Worm (Caenorhabditis elegans) whole organism, late embryonic: ENCODE data around the gene rrp-8.

Experiments
- C08G9.2 ChIP-seq: sonication (generic microtip); optimal IDR thresholded peaks from 2 replicates; lab custom pipeline; 2016; ENCODE audit warnings: mild to moderate bottlenecking, missing genetic modification characterization, moderate library complexity, missing compliant biosample characterization
- C38D4.7 ChIP-seq: fragments of 200-800 bp; sonication (Bioruptor generic); optimal IDR thresholded peaks from 2 replicates; lab custom pipeline; 2018; ENCODE audit warnings: mild to moderate bottlenecking, missing genetic modification characterization, moderate library complexity, missing compliant biosample characterization
- F13H6.1 ChIP-seq: sonication (generic microtip); optimal IDR thresholded peaks from 2 replicates; lab custom pipeline; 2016; ENCODE audit warnings: missing genetic modification characterization, missing compliant biosample characterization
- K02D7.2 ChIP-seq: sonication (generic microtip); optimal IDR thresholded peaks from 2 replicates; lab custom pipeline; 2017; ENCODE audit warnings: mild to moderate bottlenecking, missing genetic modification characterization, missing compliant biosample characterization
- T23F11.4 ChIP-seq: fragments of 200-800 bp; sonication (Bioruptor generic); optimal IDR thresholded peaks from 2 replicates; lab custom pipeline; 2018; ENCODE audit warnings: mild to moderate bottlenecking, missing genetic modification characterization, missing compliant biosample characterization
- ceh-14 ChIP-seq: sonication (generic microtip); optimal IDR thresholded peaks from 2 replicates; lab custom pipeline; 2016; ENCODE audit warnings: missing genotype, missing genetic modification characterization, missing compliant biosample characterization
- ceh-18 ChIP-seq: sonication (generic microtip); optimal IDR thresholded peaks from 2 replicates; lab custom pipeline; 2016; ENCODE audit warnings: missing genetic modification characterization, missing compliant biosample characterization
- ceh-22 ChIP-seq: sonication (generic microtip); optimal IDR thresholded peaks from 2 replicates; lab custom pipeline; 2017; ENCODE audit warnings: missing biosample characterization, missing genetic modification characterization
- ceh-24 ChIP-seq: sonication (generic microtip); optimal IDR thresholded peaks from 2 replicates; lab custom pipeline; 2016; ENCODE audit warnings: mild to moderate bottlenecking, missing genetic modification characterization, missing compliant biosample characterization
- ceh-30 ChIP-seq: fragments of 150-350 bp; optimal IDR thresholded peaks from 2 replicates; lab custom pipeline; 2014; ENCODE audit warnings: missing biosample characterization, missing genetic modification characterization
- ceh-31 ChIP-seq: sonication (generic microtip); optimal IDR thresholded peaks from 2 replicates; lab custom pipeline; 2016; ENCODE audit warnings: missing genetic modification characterization, missing compliant biosample characterization
- ceh-6 ChIP-seq: fragments of 200-800 bp; sonication (Bioruptor generic); optimal IDR thresholded peaks from 2 replicates; lab custom pipeline; 2018; ENCODE audit warnings: mild to moderate bottlenecking, missing genetic modification characterization, missing compliant biosample characterization
- ceh-9 ChIP-seq: sonication (generic microtip); optimal IDR thresholded peaks from 2 replicates; lab custom pipeline; 2016; ENCODE audit warnings: mild to moderate bottlenecking, missing genetic modification characterization, inconsistent platforms, missing compliant biosample characterization
- dmd-4 ChIP-seq: sonication (generic microtip); optimal IDR thresholded peaks from 2 replicates; lab custom pipeline; 2016; ENCODE audit warnings: borderline replicate concordance, missing genetic modification characterization, missing compliant biosample characterization
- elt-2 ChIP-seq: sonication (generic microtip); optimal IDR thresholded peaks from 2 replicates; lab custom pipeline; 2016; ENCODE audit warnings: missing genetic modification reagents, missing genetic modification characterization, missing compliant biosample characterization
- ets-4 ChIP-seq: sonication (generic microtip); optimal IDR thresholded peaks from 2 replicates; lab custom pipeline; 2016; ENCODE audit warnings: missing genetic modification characterization, missing compliant biosample characterization
- eyg-1 ChIP-seq: sonication (generic microtip); optimal IDR thresholded peaks from 2 replicates; lab custom pipeline; 2016; ENCODE audit warnings: missing genotype, missing genetic modification characterization, missing compliant biosample characterization
- fax-1 ChIP-seq: sonication (generic microtip); optimal IDR thresholded peaks from 2 replicates; lab custom pipeline; 2016; ENCODE audit warnings: missing genotype, missing genetic modification characterization, missing compliant biosample characterization
- fkh-10 ChIP-seq: fragments of 150-350 bp; optimal IDR thresholded peaks from 2 replicates; lab custom pipeline; 2014; ENCODE audit warnings: missing biosample characterization, missing genetic modification reagents, missing genetic modification characterization
- fkh-6 ChIP-seq: sonication (generic microtip); optimal IDR thresholded peaks from 2 replicates; lab custom pipeline; 2016; ENCODE audit warnings: missing genetic modification characterization, missing compliant biosample characterization
- hlh-13 ChIP-seq: fragments of 200-800 bp; sonication (Bioruptor generic); optimal IDR thresholded peaks from 2 replicates; lab custom pipeline; 2018; ENCODE audit warnings: mild to moderate bottlenecking, missing genetic modification characterization, missing compliant biosample characterization
- hlh-15 ChIP-seq: sonication (generic microtip); optimal IDR thresholded peaks from 2 replicates; lab custom pipeline; 2016; ENCODE audit warnings: missing genetic modification characterization, missing compliant biosample characterization
- hlh-30 ChIP-seq: sonication (generic microtip); optimal IDR thresholded peaks from 2 replicates; lab custom pipeline; 2017; ENCODE audit warnings: antibody characterized with exemption, missing genetic modification characterization, missing compliant biosample characterization; ENCODE audit not compliant: insufficient read depth
- hlh-6 ChIP-seq: sonication (generic microtip); optimal IDR thresholded peaks from 2 replicates; lab custom pipeline; 2016; ENCODE audit warnings: missing genotype, missing genetic modification characterization, missing compliant biosample characterization
- madf-2 ChIP-seq: sonication (generic microtip); optimal IDR thresholded peaks from 2 replicates; lab custom pipeline; 2017; ENCODE audit warnings: missing genetic modification characterization, missing compliant biosample characterization
- mec-3 ChIP-seq: sonication (generic microtip); optimal IDR thresholded peaks from 2 replicates; lab custom pipeline; 2016; ENCODE audit warnings: borderline replicate concordance, missing genetic modification characterization, missing compliant biosample characterization
- nfya-1 ChIP-seq: sonication (generic microtip); optimal IDR thresholded peaks from 2 replicates; lab custom pipeline; 2017; ENCODE audit warnings: missing genetic modification characterization, mild to moderate bottlenecking, missing compliant biosample characterization, antibody characterized with exemption, moderate library complexity
- nhr-11 ChIP-seq: fragments of 150-350 bp; optimal IDR thresholded peaks from 2 replicates; lab custom pipeline; 2014; ENCODE audit warnings: missing biosample characterization, missing genetic modification characterization
- nhr-232 ChIP-seq: sonication (generic microtip); optimal IDR thresholded peaks from 2 replicates; lab custom pipeline; 2016; ENCODE audit warnings: missing genetic modification characterization, missing compliant biosample characterization
- npax-4 ChIP-seq: sonication (generic microtip); optimal IDR thresholded peaks from 2 replicates; lab custom pipeline; 2016; ENCODE audit warnings: missing genetic modification characterization, missing compliant biosample characterization
- odd-2 ChIP-seq: sonication (generic microtip); optimal IDR thresholded peaks from 2 replicates; lab custom pipeline; 2017; ENCODE audit warnings: antibody characterized with exemption, mild to moderate bottlenecking, missing genetic modification characterization, missing compliant biosample characterization
- pag-3 ChIP-seq: sonication (generic microtip); optimal IDR thresholded peaks from 2 replicates; lab custom pipeline; 2016; ENCODE audit warnings: missing compliant biosample characterization, missing genetic modification characterization, borderline replicate concordance
- pax-1 ChIP-seq: fragments of 150-350 bp; optimal IDR thresholded peaks from 2 replicates; lab custom pipeline; 2014; ENCODE audit warnings: missing biosample characterization, missing genetic modification characterization
- pqm-1 ChIP-seq: sonication (generic microtip); optimal IDR thresholded peaks from 2 replicates; lab custom pipeline; 2016; ENCODE audit warnings: missing genetic modification characterization, missing compliant biosample characterization
- pros-1 ChIP-seq: fragments of 150-350 bp; optimal IDR thresholded peaks from 2 replicates; lab custom pipeline; 2014; ENCODE audit warnings: missing biosample characterization, missing genetic modification reagents, missing genetic modification characterization
- sox-4 ChIP-seq: sonication (generic microtip); optimal IDR thresholded peaks from 2 replicates; lab custom pipeline; 2017; ENCODE audit warnings: mild to moderate bottlenecking, missing genetic modification characterization, inconsistent platforms, missing compliant biosample characterization
- syd-9 ChIP-seq: sonication (generic microtip); optimal IDR thresholded peaks from 2 replicates; lab custom pipeline; 2016; ENCODE audit warnings: mild to moderate bottlenecking, missing genetic modification characterization, moderate library complexity, missing compliant biosample characterization
- tbx-2 ChIP-seq: sonication (generic microtip); optimal IDR thresholded peaks from 2 replicates; lab custom pipeline; 2016; ENCODE audit warnings: missing genetic modification characterization, missing compliant biosample characterization
- tbx-7 ChIP-seq: sonication (generic microtip); optimal IDR thresholded peaks from 2 replicates; lab custom pipeline; 2016; ENCODE audit warnings: missing genotype, missing genetic modification characterization, missing compliant biosample characterization
- unc-3 ChIP-seq, 2 experiments: fragments of 200-800 bp in 1 of 2; sonication (Bioruptor generic) in 1 of 2; sonication (generic microtip) in 1 of 2; conservative IDR thresholded peaks in 1 of 2; optimal IDR thresholded peaks in 1 of 2; 2 replicates each; pipeline versions ENCODE4 v1.3.6 to Lab custom; 2016 to 2022; ENCODE audit warnings: missing compliant biosample characterization in 2 of 2, missing genetic modification characterization in 2 of 2, missing genetic modification reagents in 1 of 2
- unc-42 ChIP-seq: sonication (generic microtip); optimal IDR thresholded peaks from 2 replicates; lab custom pipeline; 2016; ENCODE audit warnings: missing genotype, missing genetic modification characterization, missing compliant biosample characterization
- unc-55 ChIP-seq: sonication (generic microtip); optimal IDR thresholded peaks from 2 replicates; lab custom pipeline; 2017; ENCODE audit warnings: missing biosample characterization, missing genetic modification reagents, missing genetic modification characterization
- unc-86 ChIP-seq: sonication (generic microtip); optimal IDR thresholded peaks from 2 replicates; lab custom pipeline; 2016; ENCODE audit warnings: missing genetic modification characterization, missing compliant biosample characterization
- zip-5 ChIP-seq: sonication (generic microtip); optimal IDR thresholded peaks from 2 replicates; lab custom pipeline; 2016; ENCODE audit warnings: missing genetic modification characterization, missing compliant biosample characterization
- ztf-16 ChIP-seq: sonication (generic microtip); optimal IDR thresholded peaks from 2 replicates; lab custom pipeline; 2017; ENCODE audit warnings: missing genetic modification characterization, missing compliant biosample characterization

The rrp-8 gene

ce11 chrIV:410420-410891 is 14.1 kb downstream of the rrp-8 start, which contains the start of gene T07A9.12 (continued):
- TF ChIP-seq nfya-1 (peak; percentile 70), unc-86 (tag; lab: Kevin White, UChicago) (peak; percentile 56), ets-4 (tag; lab: Kevin White, UChicago) (peak; percentile 70), hlh-6 (peak; percentile 3), ceh-18 (tag; lab: Kevin White, UChicago) (peak; percentile 50), pax-1 (tag; lab: Kevin White, UChicago) (peak; percentile 56), hlh-13 (no peak), ceh-14 (tag; lab: Kevin White, UChicago) (peak; percentile 65), syd-9 (tag; lab: Kevin White, UChicago) (peak; percentile 32), zip-5 (tag; lab: Kevin White, UChicago) (peak; percentile 93), madf-2 (tag; lab: Kevin White, UChicago) (peak; percentile 57), ztf-16 (tag; lab: Kevin White, UChicago) (peak; percentile 37), unc-3 (GFP tag; conservative IDR thresholded peaks at IDR 0.05; lab: Robert Waterston, UW) (no peak), unc-3 (tag; optimal IDR thresholded peaks at IDR 0.05; lab: Kevin White, UChicago) (peak; percentile 51), mec-3 (tag; lab: Kevin White, UChicago) (no peak), eyg-1 (tag; lab: Kevin White, UChicago) (no peak), ceh-9 (tag; lab: Kevin White, UChicago) (no peak), odd-2 (no peak), unc-42 (tag; lab: Kevin White, UChicago) (peak; percentile 59), sox-4 (tag; lab: Kevin White, UChicago) (no peak), ceh-22 (tag; lab: Kevin White, UChicago) (no peak), T23F11.4 (GFP tag; lab: Kevin White, UChicago) (no peak), ceh-24 (no peak), K02D7.2 (tag; lab: Kevin White, UChicago) (no peak), C38D4.7 (GFP tag; lab: Kevin White, UChicago) (no peak), pros-1 (tag; lab: Kevin White, UChicago) (no peak), ceh-6 (GFP tag; lab: Kevin White, UChicago) (no peak), fkh-10 (no peak), hlh-30 (tag; lab: Kevin White, UChicago) (no peak), F13H6.1 (peak; percentile 87), C08G9.2 (tag; lab: Kevin White, UChicago) (peak; percentile 89), elt-2 (tag; lab: Kevin White, UChicago) (peak; percentile 84), dmd-4 (tag; lab: Kevin White, UChicago) (peak; percentile 34), fkh-6 (tag; lab: Kevin White, UChicago) (peak; percentile 58), nhr-11 (no peak), ceh-30 (tag; lab: Kevin White, UChicago) (no peak), pag-3 (peak; percentile 62), ceh-31 (peak; percentile 99), tbx-7 (peak; percentile 84), nhr-232 (tag; lab: Kevin White, UChicago) (no peak), pqm-1 (peak; percentile 78), npax-4 (tag; lab: Kevin White, UChicago) (no peak), hlh-15 (peak; percentile 62), tbx-2 (peak; percentile 91), fax-1 (tag; lab: Kevin White, UChicago) (peak; percentile 82), unc-55 (peak; percentile 19)
